Worm (Caenorhabditis elegans) whole organism, L4/young adult: ENCODE results near the gene emb-5.

Experiments used
- W03F9.2 ChIP-seq: fragments of 150-350 bp; optimal IDR thresholded peaks from 2 replicates; lab custom pipeline; 2014; ENCODE audit warnings: missing biosample characterization, missing genetic modification characterization
- him-1 ChIP-seq: sonication (generic microtip); optimal IDR thresholded peaks from 2 replicates; lab custom pipeline; 2016; ENCODE audit warnings: missing genotype, missing genetic modification reagents, missing genetic modification characterization, missing compliant biosample characterization

DNA sequence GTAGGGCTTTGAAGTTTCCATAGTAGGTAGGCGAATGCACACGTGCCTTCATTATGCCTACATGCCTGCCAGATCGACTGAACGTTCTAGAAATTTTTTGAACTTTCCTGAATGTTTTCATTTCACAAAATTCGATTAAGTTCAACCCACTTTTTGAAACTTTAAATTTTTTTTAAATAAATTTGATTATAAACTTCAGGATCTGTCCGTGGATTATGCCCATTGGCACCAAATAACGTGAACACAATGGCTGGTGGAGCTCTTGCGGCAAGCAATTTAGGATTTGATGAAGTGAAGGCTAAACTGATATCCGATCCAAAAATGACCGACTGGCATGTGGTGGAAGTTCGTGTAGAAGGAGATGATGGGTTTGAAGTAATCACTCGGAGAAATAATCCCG is 15.0 kb upstream of the emb-5 start, which contains the start of gene F17C8.7:
- TF ChIP-seq him-1 (tag; lab: Kevin White, UChicago) (no peak), W03F9.2 (no peak)
